Fruit fly (Drosophila melanogaster) whole organism, embryonic: ENCODE data around the gene Rab3GAP1.

Source experiments
- B-H2 ChIP-seq: fragments of 200-800 bp; sonication (Bioruptor generic); optimal IDR thresholded peaks from 2 replicates; lab custom pipeline; 2018; ENCODE audit warnings: missing biosample characterization, mild to moderate bottlenecking, missing genetic modification characterization
- CG10959 ChIP-seq: fragments of 200-800 bp; sonication (Bioruptor generic); IDR thresholded peaks from 2 replicates; pipeline ENCODE4 v1.3.6; 2022; ENCODE audit warnings: missing biosample characterization, missing genetic modification characterization
- CG10979 ChIP-seq: fragments of 200-800 bp; sonication (Bioruptor generic); optimal IDR thresholded peaks from 2 replicates; lab custom pipeline; 2018; ENCODE audit warnings: missing biosample characterization, mild to moderate bottlenecking, missing genetic modification characterization, moderate library complexity
- CG11504 ChIP-seq: fragments of 200-800 bp; sonication (Bioruptor generic); optimal IDR thresholded peaks from 3 replicates; lab custom pipeline; 2019; ENCODE audit warnings: missing biosample characterization, mild to moderate bottlenecking, missing genetic modification characterization, moderate library complexity
- CG12942 ChIP-seq: fragments of 200-800 bp; sonication (Bioruptor generic); optimal IDR thresholded peaks from 3 replicates; lab custom pipeline; 2016; ENCODE audit warnings: missing biosample characterization, missing genetic modification characterization
- CG13123 ChIP-seq: fragments of 200-800 bp; sonication (Bioruptor generic); optimal IDR thresholded peaks from 2 replicates; lab custom pipeline; 2016; ENCODE audit warnings: missing biosample characterization, missing genetic modification characterization
- CG14050 ChIP-seq: fragments of 200-800 bp; sonication (Bioruptor generic); IDR thresholded peaks from 3 replicates; pipeline ENCODE4 v1.3.6; 2022; ENCODE audit warnings: missing biosample characterization, missing genetic modification characterization
- CG17328 ChIP-seq: fragments of 200-800 bp; sonication (Bioruptor generic); IDR thresholded peaks from 2 replicates; pipeline ENCODE4 v1.3.6; 2022; ENCODE audit warnings: missing biosample characterization, missing genetic modification characterization
- CG17359 ChIP-seq: fragments of 200-800 bp; sonication (Bioruptor generic); optimal IDR thresholded peaks from 3 replicates; lab custom pipeline; 2018; ENCODE audit warnings: missing biosample characterization, mild to moderate bottlenecking, missing genetic modification characterization, moderate library complexity
- CG18262 ChIP-seq: fragments of 200-800 bp; optimal IDR thresholded peaks from 3 replicates; lab custom pipeline; 2019; ENCODE audit warnings: missing biosample characterization, mild to moderate bottlenecking, missing genetic modification characterization, moderate library complexity
- CG2116 ChIP-seq: fragments of 200-800 bp; sonication (Bioruptor generic); optimal IDR thresholded peaks from 3 replicates; lab custom pipeline; 2018; ENCODE audit warnings: missing biosample characterization, mild to moderate bottlenecking, missing genetic modification characterization
- CG2678 ChIP-seq: fragments of 200-800 bp; sonication (Bioruptor generic); optimal IDR thresholded peaks from 3 replicates; lab custom pipeline; 2019; ENCODE audit warnings: missing biosample characterization, mild to moderate bottlenecking, missing genetic modification characterization, moderate library complexity
- CG2875 ChIP-seq: fragments of 200-800 bp; sonication (Bioruptor generic); optimal IDR thresholded peaks from 2 replicates; lab custom pipeline; 2017; ENCODE audit warnings: missing biosample characterization, mild to moderate bottlenecking, missing genetic modification characterization, missing genetic modification reagents
- CG30431 ChIP-seq: fragments of 200-800 bp; sonication (Bioruptor generic); optimal IDR thresholded peaks from 2 replicates; lab custom pipeline; 2017; ENCODE audit warnings: missing biosample characterization, missing genetic modification characterization
- CG32767 ChIP-seq: fragments of 200-800 bp; sonication (Bioruptor generic); IDR thresholded peaks from 2 replicates; pipeline ENCODE4 v1.3.6; 2022; ENCODE audit warnings: missing biosample characterization, missing genetic modification characterization
- CG33213 ChIP-seq: fragments of 200-800 bp; sonication (Bioruptor generic); optimal IDR thresholded peaks from 3 replicates; lab custom pipeline; 2016; ENCODE audit warnings: missing biosample characterization, missing genetic modification characterization
- CG3995 ChIP-seq: fragments of 200-800 bp; sonication (Bioruptor generic); optimal IDR thresholded peaks from 3 replicates; lab custom pipeline; 2016; ENCODE audit warnings: missing biosample characterization, missing genetic modification characterization
- CG4282 ChIP-seq: fragments of 200-800 bp; sonication (Bioruptor generic); optimal IDR thresholded peaks from 2 replicates; lab custom pipeline; 2016; ENCODE audit warnings: missing biosample characterization, missing genetic modification characterization
- CG4328 ChIP-seq: fragments of 200-800 bp; sonication (Bioruptor generic); optimal IDR thresholded peaks from 3 replicates; lab custom pipeline; 2017; ENCODE audit warnings: missing biosample characterization, missing genetic modification reagents, missing genetic modification characterization
- CG6654 ChIP-seq: fragments of 200-800 bp; sonication (Bioruptor generic); optimal IDR thresholded peaks from 2 replicates; lab custom pipeline; 2017; ENCODE audit warnings: missing biosample characterization, mild to moderate bottlenecking, missing genetic modification characterization
- CG6689 ChIP-seq: fragments of 200-800 bp; sonication (Bioruptor generic); IDR thresholded peaks from 2 replicates; pipeline ENCODE4 v1.3.6; 2022; ENCODE audit warnings: missing biosample characterization, missing genetic modification characterization
- CG6854 ChIP-seq: fragments of 200-800 bp; sonication (Bioruptor generic); optimal IDR thresholded peaks from 3 replicates; lab custom pipeline; 2017; ENCODE audit warnings: missing biosample characterization, mild to moderate bottlenecking, missing genetic modification characterization
- CG7928 ChIP-seq: fragments of 200-800 bp; sonication (Bioruptor generic); optimal IDR thresholded peaks from 2 replicates; lab custom pipeline; 2017; ENCODE audit warnings: missing biosample characterization, mild to moderate bottlenecking, missing genetic modification characterization
- CHES-1-like ChIP-seq: fragments of 200-800 bp; sonication (Bioruptor generic); optimal IDR thresholded peaks from 2 replicates; lab custom pipeline; 2016; ENCODE audit warnings: missing biosample characterization, missing genetic modification characterization
- D19B ChIP-seq: fragments of 200-800 bp; sonication (Bioruptor generic); optimal IDR thresholded peaks from 2 replicates; lab custom pipeline; 2017; ENCODE audit warnings: missing biosample characterization, mild to moderate bottlenecking, missing genetic modification characterization
- Elba2 ChIP-seq: fragments of 200-800 bp; sonication (Bioruptor generic); optimal IDR thresholded peaks from 3 replicates; lab custom pipeline; 2016; ENCODE audit warnings: missing biosample characterization, missing genetic modification characterization
- Ets97D ChIP-seq: fragments of 200-800 bp; sonication (Bioruptor generic); optimal IDR thresholded peaks from 3 replicates; lab custom pipeline; 2016; ENCODE audit warnings: missing biosample characterization, missing genetic modification characterization
- Fer3 ChIP-seq: fragments of 200-800 bp; sonication (Bioruptor generic); optimal IDR thresholded peaks from 2 replicates; lab custom pipeline; 2018; ENCODE audit warnings: missing biosample characterization, mild to moderate bottlenecking, missing genetic modification characterization, moderate library complexity
- Hr78 ChIP-seq, 2 experiments: fragments of 200-800 bp in 1 of 2; fragments of >200 bp in 1 of 2; sonication (Bioruptor generic) in 1 of 2; optimal IDR thresholded peaks; 2 replicates each; lab custom pipeline; 2017 to 2019; ENCODE audit warnings: missing biosample characterization in 2 of 2, missing genetic modification characterization in 2 of 2, mild to moderate bottlenecking in 1 of 2, moderate library complexity in 1 of 2
- Nf-YA ChIP-seq: fragments of 200-800 bp; sonication (Bioruptor generic); IDR thresholded peaks from 2 replicates; pipeline ENCODE4 v1.3.6; 2022; ENCODE audit warnings: missing biosample characterization, missing genetic modification characterization
- Oli ChIP-seq: fragments of 200-800 bp; sonication (Bioruptor generic); optimal IDR thresholded peaks from 2 replicates; lab custom pipeline; 2018; ENCODE audit warnings: missing biosample characterization, mild to moderate bottlenecking, missing genetic modification characterization, moderate library complexity
- Ravus ChIP-seq: fragments of 200-800 bp; sonication (Bioruptor generic); IDR thresholded peaks from 2 replicates; pipeline ENCODE4 v1.3.6; 2022; ENCODE audit warnings: missing biosample characterization, missing genetic modification characterization
- Spps ChIP-seq: fragments of 200-800 bp; sonication (Bioruptor generic); optimal IDR thresholded peaks from 2 replicates; lab custom pipeline; 2018; ENCODE audit warnings: missing biosample characterization, mild to moderate bottlenecking, missing genetic modification characterization
- Tbp ChIP-seq: fragments of >200 bp; optimal IDR thresholded peaks from 2 replicates; lab custom pipeline; 2018; ENCODE audit warnings: missing biosample characterization, missing genetic modification characterization
- ac ChIP-seq: fragments of 200-800 bp; sonication (Bioruptor generic); optimal IDR thresholded peaks from 3 replicates; lab custom pipeline; 2017; ENCODE audit warnings: missing biosample characterization, mild to moderate bottlenecking, missing genetic modification characterization
- ash1 ChIP-seq: fragments of 200-800 bp; sonication (Bioruptor generic); optimal IDR thresholded peaks from 2 replicates; lab custom pipeline; 2018; ENCODE audit warnings: missing biosample characterization, mild to moderate bottlenecking, missing genetic modification characterization
- chif ChIP-seq, 2 experiments: fragments of 200-800 bp; sonication (Bioruptor generic); optimal IDR thresholded peaks; 3 replicates each; lab custom pipeline; 2016; ENCODE audit warnings: missing biosample characterization in 2 of 2, missing genetic modification characterization in 2 of 2
- croc ChIP-seq: fragments of 200-800 bp; sonication (Bioruptor generic); conservative IDR thresholded peaks from 3 replicates; pipeline ENCODE4 v1.3.6; 2022; ENCODE audit warnings: missing biosample characterization, missing genetic modification characterization
- emc ChIP-seq: fragments of 200-800 bp; sonication (Bioruptor generic); optimal IDR thresholded peaks from 2 replicates; lab custom pipeline; 2016; ENCODE audit warnings: missing biosample characterization, missing genetic modification characterization
- eyg ChIP-seq: fragments of 200-800 bp; sonication (Bioruptor generic); optimal IDR thresholded peaks from 3 replicates; lab custom pipeline; 2016; ENCODE audit warnings: missing biosample characterization, missing genetic modification characterization
- fu2 ChIP-seq: fragments of 200-800 bp; sonication (Bioruptor generic); optimal IDR thresholded peaks from 2 replicates; lab custom pipeline; 2016; ENCODE audit warnings: missing biosample characterization, missing genetic modification characterization
- gro ChIP-seq: fragments of 200-800 bp; sonication (Bioruptor generic); optimal IDR thresholded peaks from 2 replicates; lab custom pipeline; 2016; ENCODE audit warnings: missing biosample characterization, missing genetic modification characterization
- jing ChIP-seq: fragments of 200-800 bp; sonication (Bioruptor generic); optimal IDR thresholded peaks from 2 replicates; lab custom pipeline; 2018; ENCODE audit warnings: missing biosample characterization, mild to moderate bottlenecking, missing genetic modification characterization
- lmd ChIP-seq: fragments of 200-800 bp; sonication (Bioruptor generic); IDR thresholded peaks from 2 replicates; pipeline ENCODE4 v1.3.6; 2022; ENCODE audit warnings: missing biosample characterization, missing genetic modification characterization
- nau ChIP-seq: fragments of 200-800 bp; sonication (Bioruptor generic); optimal IDR thresholded peaks from 3 replicates; lab custom pipeline; 2017; ENCODE audit warnings: missing biosample characterization, mild to moderate bottlenecking, missing genetic modification characterization, missing genetic modification reagents
- nmo ChIP-seq: fragments of 200-800 bp; sonication (Bioruptor generic); optimal IDR thresholded peaks from 2 replicates; lab custom pipeline; 2018; ENCODE audit warnings: missing biosample characterization, mild to moderate bottlenecking, missing genetic modification characterization, moderate library complexity
- pb ChIP-seq: fragments of 200-800 bp; sonication (Bioruptor generic); optimal IDR thresholded peaks from 3 replicates; lab custom pipeline; 2016; ENCODE audit warnings: missing biosample characterization, missing genetic modification characterization
- pros ChIP-seq: fragments of 200-800 bp; sonication (Bioruptor generic); optimal IDR thresholded peaks from 3 replicates; lab custom pipeline; 2019; ENCODE audit warnings: missing biosample characterization, mild to moderate bottlenecking, missing genetic modification characterization, moderate library complexity
- scrt ChIP-seq: fragments of 200-800 bp; sonication (Bioruptor generic); optimal IDR thresholded peaks from 2 replicates; lab custom pipeline; 2018; ENCODE audit warnings: missing biosample characterization, mild to moderate bottlenecking, missing genetic modification characterization, moderate library complexity
- shn ChIP-seq: fragments of 200-800 bp; sonication (Bioruptor generic); optimal IDR thresholded peaks from 3 replicates; lab custom pipeline; 2016; ENCODE audit warnings: missing biosample characterization, missing genetic modification characterization
- sob ChIP-seq: fragments of 200-800 bp; sonication (Bioruptor generic); IDR thresholded peaks from 2 replicates; pipeline ENCODE4 v1.3.6; 2022; ENCODE audit warnings: missing biosample characterization, missing genetic modification characterization

Gene Rab3GAP1

dm6 chr2L:1579254-1579653 is 31.7 kb downstream of the Rab3GAP1 start (continued):
- TF ChIP-seq CG17359 (tag; lab: Kevin White, UChicago): peak; percentile 80
- peak; percentile 49 for TF ChIP-seq CG18262 (tag; lab: Kevin White, UChicago)
- peak; percentile 11 for TF ChIP-seq CG12942 (GFP tag; lab: Kevin White, UChicago)
- peak; percentile 32; the same call in 1 of the 2 replicates for TF ChIP-seq CG10959 (GFP tag; lab: Robert Waterston, UW)
- peak; percentile 65 for TF ChIP-seq CG14050
- 0 out of 2 replicates have a peak, but pooled peaks have one; percentile 14 for TF ChIP-seq Nf-YA (GFP tag; lab: Robert Waterston, UW)
- no peak for TF ChIP-seq Tbp
- TF ChIP-seq pros: no peak
- peak; percentile 73 for TF ChIP-seq lmd
- peak; percentile 76 for TF ChIP-seq CG6689 (GFP tag; lab: Robert Waterston, UW)
- no peak for TF ChIP-seq CG10979 (tag; lab: Kevin White, UChicago)
- TF ChIP-seq CG13123 (GFP tag; lab: Kevin White, UChicago): no peak
- TF ChIP-seq gro (GFP tag; lab: Kevin White, UChicago): peak; percentile 84
- TF ChIP-seq CHES-1-like: peak; percentile 48
- TF ChIP-seq jing: peak; percentile 16
- no peak for TF ChIP-seq Spps (tag; lab: Kevin White, UChicago)
- no peak for TF ChIP-seq CG2875 (GFP tag; lab: Kevin White, UChicago)
- TF ChIP-seq chif (GFP tag; optimal IDR thresholded peaks at IDR 0.05; lab: Kevin White, UChicago): peak in 1 of 2 experiments; percentile 45
- TF ChIP-seq CG6854 (GFP tag; lab: Kevin White, UChicago): peak; percentile 59
- peak; percentile 37 for TF ChIP-seq CG6654
- no peak for TF ChIP-seq CG2116 (GFP tag; lab: Kevin White, UChicago)
- TF ChIP-seq CG4328 (GFP tag; lab: Kevin White, UChicago): no peak
- TF ChIP-seq scrt (GFP tag; lab: Kevin White, UChicago): peak; percentile 72
- no peak for TF ChIP-seq CG4282 (GFP tag; lab: Kevin White, UChicago)
- peak; percentile 16 for TF ChIP-seq emc (GFP tag; lab: Kevin White, UChicago)
- peak; percentile 86 for TF ChIP-seq CG2678 (tag; lab: Kevin White, UChicago)
- TF ChIP-seq nau (GFP tag; lab: Kevin White, UChicago): peak; percentile 55
- TF ChIP-seq eyg (GFP tag; lab: Kevin White, UChicago): peak; percentile 70
- TF ChIP-seq Ravus (GFP tag; lab: Robert Waterston, UW): peak; percentile 11
- TF ChIP-seq pb: peak; percentile 43
- peak; percentile 40 for TF ChIP-seq D19B (GFP tag; lab: Kevin White, UChicago)
- peak; percentile 30 for TF ChIP-seq fu2 (GFP tag; lab: Kevin White, UChicago)
- TF ChIP-seq shn (GFP tag; lab: Kevin White, UChicago): peak; percentile 6
- TF ChIP-seq Ets97D (GFP tag; lab: Kevin White, UChicago): peak; percentile 40
- peak; percentile 82 for TF ChIP-seq CG11504
- TF ChIP-seq Hr78 (GFP tag; optimal IDR thresholded peaks at IDR 0.05; lab: Kevin White, UChicago): no peak
- peak; percentile 19 for TF ChIP-seq CG3995 (GFP tag; lab: Kevin White, UChicago)
- TF ChIP-seq Oli (tag; lab: Kevin White, UChicago): peak; percentile 68
- TF ChIP-seq CG33213 (GFP tag; lab: Kevin White, UChicago): peak; percentile 26
- TF ChIP-seq CG30431 (GFP tag; lab: Kevin White, UChicago): no peak
- TF ChIP-seq CG17328 (GFP tag; lab: Robert Waterston, UW): 0 out of 2 replicates have a peak, but pooled peaks have one; percentile 20
- no peak for TF ChIP-seq B-H2 (GFP tag; lab: Kevin White, UChicago)
- TF ChIP-seq nmo (GFP tag; lab: Kevin White, UChicago): peak; percentile 63
- TF ChIP-seq croc (GFP tag; lab: Robert Waterston, UW): no peak; the same call in 2 of the 3 replicates
- no peak for TF ChIP-seq ash1 (GFP tag; lab: Kevin White, UChicago)
- no peak for TF ChIP-seq CG32767
- peak; percentile 81 for TF ChIP-seq sob
- no peak for TF ChIP-seq ac (GFP tag; lab: Kevin White, UChicago)
- TF ChIP-seq Fer3 (tag; lab: Kevin White, UChicago): peak; percentile 81
- peak; percentile 46 for TF ChIP-seq CG7928
- no peak for TF ChIP-seq Elba2 (GFP tag; lab: Kevin White, UChicago)
